Worm (Caenorhabditis elegans) whole organism, L4 larva: ENCODE data around the gene cutl-5.

Source experiments
- R02D3.7 ChIP-seq: fragments of 150-350 bp; sonication (generic microtip); optimal IDR thresholded peaks from 3 replicates; lab custom pipeline; 2014; ENCODE audit warnings: missing biosample characterization, missing genetic modification characterization
- Y105C5A.15 ChIP-seq: fragments of 200-800 bp; sonication (Bioruptor generic); IDR thresholded peaks from 2 replicates; pipeline ENCODE4 v1.3.6; 2022; ENCODE audit warnings: missing genetic modification characterization, missing compliant biosample characterization
- aha-1 ChIP-seq: fragments of 150-350 bp; peaks from one replicate; lab custom pipeline; 2014; ENCODE audit warnings: missing biosample characterization, missing genetic modification characterization
- aly-2 ChIP-seq: sonication (generic microtip); optimal IDR thresholded peaks from 2 replicates; lab custom pipeline; 2018; ENCODE audit warnings: missing biosample characterization, missing genetic modification characterization
- ama-1 ChIP-seq: fragments of 150-350 bp; optimal IDR thresholded peaks from 2 replicates; lab custom pipeline; 2014; ENCODE audit warnings: inconsistent platforms, mixed read lengths
- ceh-20 ChIP-seq: fragments of 200-800 bp; sonication (Bioruptor generic); IDR thresholded peaks from 2 replicates; pipeline ENCODE4 v1.3.6; 2022; ENCODE audit warnings: missing genetic modification reagents, missing genetic modification characterization, missing compliant biosample characterization
- ceh-28 ChIP-seq: fragments of 150-350 bp; optimal IDR thresholded peaks from 2 replicates; lab custom pipeline; 2014; ENCODE audit warnings: missing biosample characterization, missing genetic modification reagents, missing genetic modification characterization
- ceh-32 ChIP-seq: sonication (generic microtip); optimal IDR thresholded peaks from 2 replicates; lab custom pipeline; 2016; ENCODE audit warnings: mild to moderate bottlenecking, missing genetic modification characterization, missing compliant biosample characterization; ENCODE audit not compliant: poor library complexity
- ceh-62 ChIP-seq: sonication (generic microtip); optimal IDR thresholded peaks from 2 replicates; lab custom pipeline; 2017; ENCODE audit warnings: missing biosample characterization, missing genetic modification characterization
- ctbp-1 ChIP-seq: fragments of 200-800 bp; sonication (Bioruptor generic); IDR thresholded peaks from 2 replicates; pipeline ENCODE4 v1.3.6; 2022; ENCODE audit warnings: missing genetic modification reagents, missing genetic modification characterization, missing compliant biosample characterization
- daf-8 ChIP-seq: fragments of 200-800 bp; sonication (Bioruptor generic); IDR thresholded peaks from 2 replicates; pipeline ENCODE4 v1.3.6; 2022; ENCODE audit warnings: missing genetic modification characterization, missing compliant biosample characterization
- duxl-1 ChIP-seq: sonication (generic microtip); optimal IDR thresholded peaks from 2 replicates; lab custom pipeline; 2016; ENCODE audit warnings: mild to moderate bottlenecking, missing genetic modification characterization, moderate library complexity, missing compliant biosample characterization; ENCODE audit not compliant: poor library complexity
- hlh-11 ChIP-seq: fragments of 200-800 bp; sonication (Bioruptor generic); optimal IDR thresholded peaks from 2 replicates; lab custom pipeline; 2018; ENCODE audit warnings: mild to moderate bottlenecking, missing genetic modification characterization, missing compliant biosample characterization
- jun-1 ChIP-seq: fragments of 150-350 bp; optimal IDR thresholded peaks from 2 replicates; lab custom pipeline; 2014; ENCODE audit warnings: missing biosample characterization, missing genetic modification reagents, missing genetic modification characterization
- lin-38 ChIP-seq: fragments of 200-800 bp; sonication (Bioruptor generic); IDR thresholded peaks from 2 replicates; pipeline ENCODE4 v1.3.6; 2022; ENCODE audit warnings: missing genetic modification reagents, missing genetic modification characterization, missing compliant biosample characterization
- madf-5 ChIP-seq, 2 experiments: fragments of 200-800 bp; sonication (Bioruptor generic); IDR thresholded peaks; 2 replicates each; pipeline ENCODE4 v1.3.6; 2022; ENCODE audit warnings: missing compliant biosample characterization in 2 of 2, missing genetic modification characterization in 2 of 2
- madf-9 ChIP-seq: fragments of 200-800 bp; sonication (Bioruptor generic); conservative IDR thresholded peaks from 2 replicates; pipeline ENCODE4 v1.3.6; 2022; ENCODE audit warnings: missing genetic modification reagents, missing genetic modification characterization, missing compliant biosample characterization
- nhr-102 ChIP-seq: sonication (generic microtip); optimal IDR thresholded peaks from 2 replicates; lab custom pipeline; 2016; ENCODE audit warnings: mild to moderate bottlenecking, missing genetic modification characterization, moderate library complexity, missing compliant biosample characterization
- nhr-25 ChIP-seq: sonication (generic microtip); optimal IDR thresholded peaks from 2 replicates; lab custom pipeline; 2017; ENCODE audit warnings: missing genetic modification characterization, mild to moderate bottlenecking, missing compliant biosample characterization, antibody characterized with exemption, moderate library complexity, borderline replicate concordance; ENCODE audit not compliant: insufficient read depth
- nhr-42 ChIP-seq: fragments of 200-800 bp; sonication (Bioruptor generic); IDR thresholded peaks from 2 replicates; pipeline ENCODE4 v1.3.6; 2022; ENCODE audit warnings: missing genetic modification characterization, missing compliant biosample characterization
- nhr-48 ChIP-seq: sonication (generic microtip); optimal IDR thresholded peaks from 2 replicates; lab custom pipeline; 2016; ENCODE audit warnings: mild to moderate bottlenecking, missing genetic modification characterization, missing compliant biosample characterization
- nhr-6 ChIP-seq: fragments of 150-350 bp; optimal IDR thresholded peaks from 2 replicates; lab custom pipeline; 2014; ENCODE audit warnings: missing biosample characterization, missing genetic modification characterization
- pha-4 ChIP-seq, 2 experiments: fragments of 150-350 bp in 1 of 2; fragments of 200-800 bp in 1 of 2; sonication (Bioruptor generic) in 1 of 2; IDR thresholded peaks in 1 of 2; optimal IDR thresholded peaks in 1 of 2; 2 replicates each; pipeline versions ENCODE4 v1.3.6 to Lab custom; 2014 to 2022; ENCODE audit warnings: missing genetic modification characterization in 2 of 2, missing genetic modification reagents in 2 of 2, missing biosample characterization in 1 of 2, missing compliant biosample characterization in 1 of 2
- snpc-1.2 ChIP-seq: fragments of 200-800 bp; sonication (Bioruptor generic); IDR thresholded peaks from 2 replicates; pipeline ENCODE4 v1.3.6; 2022; ENCODE audit warnings: missing genetic modification reagents, missing genetic modification characterization, missing compliant biosample characterization
- spr-3 ChIP-seq: fragments of 200-800 bp; sonication (Bioruptor generic); optimal IDR thresholded peaks from 2 replicates; lab custom pipeline; 2018; ENCODE audit warnings: mild to moderate bottlenecking, missing genetic modification characterization, missing compliant biosample characterization
- tag-97 ChIP-seq: fragments of 200-800 bp; sonication (Bioruptor generic); IDR thresholded peaks from 2 replicates; pipeline ENCODE4 v1.3.6; 2022; ENCODE audit warnings: missing genetic modification characterization, missing compliant biosample characterization
- tra-1 ChIP-seq: fragments of 200-800 bp; sonication (Bioruptor generic); IDR thresholded peaks from 2 replicates; pipeline ENCODE4 v1.3.6; 2022; ENCODE audit warnings: missing genetic modification reagents, missing genetic modification characterization, missing compliant biosample characterization
- unc-130 ChIP-seq: sonication (generic microtip); optimal IDR thresholded peaks from 2 replicates; lab custom pipeline; 2016; ENCODE audit warnings: missing genetic modification reagents, missing genetic modification characterization, missing compliant biosample characterization
- unc-39 ChIP-seq: sonication (generic microtip); optimal IDR thresholded peaks from 2 replicates; lab custom pipeline; 2017; ENCODE audit warnings: missing biosample characterization, missing genetic modification characterization
- vab-7 ChIP-seq: fragments of 200-800 bp; sonication (Bioruptor generic); IDR thresholded peaks from 2 replicates; pipeline ENCODE4 v1.3.6; 2022; ENCODE audit warnings: missing genetic modification reagents, missing genetic modification characterization, missing compliant biosample characterization
- zip-11 ChIP-seq: fragments of 200-800 bp; sonication (Bioruptor generic); IDR thresholded peaks from 2 replicates; pipeline ENCODE4 v1.3.6; 2022; ENCODE audit warnings: missing genetic modification characterization, missing compliant biosample characterization
- zip-2 ChIP-seq: fragments of 150-350 bp; optimal IDR thresholded peaks from 2 replicates; lab custom pipeline; 2014; ENCODE audit warnings: missing biosample characterization, missing genetic modification characterization
- ztf-11 ChIP-seq: fragments of 150-350 bp; optimal IDR thresholded peaks from 2 replicates; lab custom pipeline; 2014; ENCODE audit warnings: missing biosample characterization, missing genetic modification characterization

The cutl-5 gene

DNA sequence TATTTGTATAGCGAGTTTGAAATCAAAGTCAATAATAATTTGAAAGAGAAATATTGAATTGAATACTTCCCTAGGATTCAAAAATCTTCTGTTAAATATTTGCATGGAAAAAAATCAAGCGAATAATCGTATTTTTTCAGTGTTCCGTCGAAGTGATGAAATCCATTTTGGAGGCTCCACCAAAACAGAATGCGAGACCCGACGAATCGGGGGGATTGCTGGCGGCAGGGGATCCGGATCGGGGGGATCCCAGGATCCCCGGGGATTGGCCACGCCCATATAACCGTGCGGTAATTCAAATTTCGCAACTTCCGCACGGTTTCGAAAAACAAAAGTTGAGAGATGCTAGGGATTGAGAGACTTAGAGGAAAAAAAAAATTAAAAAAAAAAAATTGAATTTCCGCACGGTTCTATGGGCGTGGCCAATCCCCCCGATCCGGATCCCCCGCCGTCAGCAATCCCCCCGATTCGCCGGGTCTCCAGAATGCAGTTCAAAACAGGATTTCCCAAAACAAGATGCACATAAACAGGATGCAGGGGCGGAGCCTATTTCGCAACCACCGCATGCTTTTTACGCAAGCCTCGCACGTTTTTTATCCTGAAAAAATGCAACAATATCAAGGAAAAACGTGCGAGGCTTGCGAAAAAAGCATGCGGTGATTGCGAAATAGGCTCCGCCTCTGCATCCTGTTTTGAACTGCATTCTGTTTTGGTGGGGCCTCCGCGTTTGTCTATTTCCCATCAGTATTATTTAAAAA, 7.1 kb upstream of the cutl-5 start, which contains the start of gene F10E7.11 (continued):
- TF ChIP-seq nhr-6 (no peak), nhr-48 (no peak), unc-130 (GFP tag; lab: Kevin White, UChicago) (no peak), ceh-28 (tag; lab: Kevin White, UChicago) (no peak), pha-4 (GFP tag; IDR thresholded peaks at IDR 0.05; lab: Robert Waterston, UW) (peak; percentile 40; the same call in 1 of the 2 replicates), pha-4 (tag; optimal IDR thresholded peaks at IDR 0.05; lab: Kevin White, UChicago) (no peak), lin-38 (GFP tag; lab: Robert Waterston, UW) (peak; percentile 75), zip-2 (tag; lab: Kevin White, UChicago) (no peak), jun-1 (tag; lab: Kevin White, UChicago) (no peak), nhr-102 (no peak), hlh-11 (tag; lab: Kevin White, UChicago) (no peak), aly-2 (tag; lab: Kevin White, UChicago) (no peak), vab-7 (peak; percentile 56; the same call in 1 of the 2 replicates), ctbp-1 (GFP tag; lab: Robert Waterston, UW) (peak; percentile 48; the same call in 1 of the 2 replicates), ama-1 (lab: Kevin White, UChicago) (no peak), nhr-42 (peak; percentile 54; the same call in 1 of the 2 replicates), nhr-25 (tag; lab: Kevin White, UChicago) (no peak), aha-1 (peak; percentile 5), duxl-1 (tag; lab: Kevin White, UChicago) (no peak), Y105C5A.15 (GFP tag; lab: Robert Waterston, UW) (no peak)

DNA sequence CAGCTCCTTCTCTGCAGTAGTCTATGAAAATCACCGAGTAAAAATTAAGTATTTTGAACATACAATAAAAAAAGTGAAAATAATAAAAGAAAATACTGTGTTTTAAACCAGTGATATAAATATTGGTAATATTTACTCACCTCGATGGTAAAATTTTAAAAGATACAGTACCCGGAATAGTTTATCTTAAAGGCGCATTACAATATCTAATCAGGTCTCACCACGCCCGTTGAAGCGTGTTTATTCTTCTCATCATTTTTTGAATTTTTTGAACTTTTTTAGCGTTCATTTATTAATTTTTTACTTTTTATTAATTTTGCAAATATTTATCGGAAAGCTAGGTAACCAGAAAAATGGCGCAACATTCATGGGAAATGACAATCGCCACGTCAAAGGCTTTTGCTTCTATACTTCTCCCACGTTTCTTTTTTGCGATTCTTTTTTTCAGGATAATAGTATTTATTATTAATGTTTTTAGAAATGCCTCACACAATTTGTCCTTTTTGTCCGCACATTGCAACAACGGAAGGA, 6.1 kb upstream of the cutl-5 start, which contains the start of gene F10E7.2:
F10E7.2 (plus strand) TSS at position 481 of the 531 bp plus-strand sequence.
- TF ChIP-seq tra-1 (no peak), ceh-20 (GFP tag; lab: Robert Waterston, UW) (no peak), unc-130 (GFP tag; lab: Kevin White, UChicago) (peak; percentile 32), hlh-11 (tag; lab: Kevin White, UChicago) (no peak)

ce11 chrII:7119525-7119924, 3.8 kb upstream of the cutl-5 start:
- TF ChIP-seq ztf-11 (tag; lab: Kevin White, UChicago), result no peak
- TF ChIP-seq aha-1, result peak; percentile 93

DNA sequence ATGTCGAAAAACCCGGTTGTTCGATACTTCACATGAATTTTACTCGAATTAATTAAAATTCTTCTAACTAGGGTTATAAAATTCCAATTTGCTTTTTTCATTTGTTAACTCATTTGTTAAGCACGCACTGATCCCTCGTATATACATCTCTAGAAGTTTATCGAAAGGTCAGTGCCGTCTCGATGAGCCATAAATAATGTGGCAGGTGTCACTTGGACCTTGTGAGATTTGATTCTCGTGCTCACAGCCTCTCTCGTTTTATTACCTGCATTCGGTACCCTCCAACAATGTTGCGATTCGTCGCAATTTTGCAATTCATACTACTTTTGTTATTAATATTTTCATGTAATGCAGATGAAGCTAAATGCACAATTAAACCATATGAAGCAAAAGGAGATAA, 644 bp upstream of the cutl-5 start, which contains the start of gene spon-1:
spon-1 (plus strand) TSS at position 208 of the 400 bp plus-strand sequence.
- TF ChIP-seq tag-97, result no peak
- TF ChIP-seq nhr-48, result no peak
- no peak for TF ChIP-seq vab-7
- no peak for TF ChIP-seq unc-39 (tag; lab: Kevin White, UChicago)
- no peak for TF ChIP-seq R02D3.7
- no peak for TF ChIP-seq ceh-62 (tag; lab: Kevin White, UChicago)
- no peak for TF ChIP-seq hlh-11 (tag; lab: Kevin White, UChicago)
- no peak for TF ChIP-seq zip-11
- TF ChIP-seq spr-3 (GFP tag; lab: Kevin White, UChicago), result no peak
- no peak for TF ChIP-seq madf-9 (GFP tag; lab: Robert Waterston, UW)
- no peak for TF ChIP-seq nhr-25 (tag; lab: Kevin White, UChicago)
- no peak for TF ChIP-seq madf-5 (GFP tag; IDR thresholded peaks at IDR 0.05; lab: Robert Waterston, UW)
- TF ChIP-seq snpc-1.2 (GFP tag; lab: Robert Waterston, UW), result no peak
- no peak for TF ChIP-seq daf-8 (GFP tag; lab: Robert Waterston, UW)
- no peak for TF ChIP-seq ceh-32 (tag; lab: Kevin White, UChicago)
